Fruit fly (Drosophila melanogaster) whole organism, embryonic: Measurements from ENCODE around the gene Mdr65.
A peak's percentile ranks its signal among the peaks of the same experiment; 100 is the strongest.

Experiments
- Ada2b ChIP-seq: fragments of 200-800 bp; sonication (Bioruptor generic); IDR thresholded peaks from 2 replicates; pipeline ENCODE4 v1.3.6; 2022; ENCODE audit warnings: missing biosample characterization, missing genetic modification characterization
- Adf1 ChIP-seq: fragments of 200-800 bp; sonication (Bioruptor generic); IDR thresholded peaks from 2 replicates; pipeline ENCODE4 v1.3.6; 2022; ENCODE audit warnings: missing biosample characterization, missing genetic modification characterization
- Asciz ChIP-seq: fragments of 200-800 bp; sonication (Bioruptor generic); optimal IDR thresholded peaks from 2 replicates; lab custom pipeline; 2017; ENCODE audit warnings: missing biosample characterization, mild to moderate bottlenecking, missing genetic modification characterization, missing genetic modification reagents
- Awh ChIP-seq: fragments of 200-800 bp; sonication (Bioruptor generic); IDR thresholded peaks from 2 replicates; pipeline ENCODE4, ENCODE4 v1.3.6; 2022; ENCODE audit warnings: missing biosample characterization, missing genetic modification characterization
- CG11456 ChIP-seq: fragments of 200-800 bp; sonication (Bioruptor generic); IDR thresholded peaks from 3 replicates; pipeline ENCODE4 v1.3.6; 2022; ENCODE audit warnings: missing biosample characterization, missing genetic modification characterization
- CG11504 ChIP-seq: fragments of 200-800 bp; sonication (Bioruptor generic); optimal IDR thresholded peaks from 3 replicates; lab custom pipeline; 2019; ENCODE audit warnings: missing biosample characterization, mild to moderate bottlenecking, missing genetic modification characterization, moderate library complexity
- CG14441 ChIP-seq: fragments of 200-800 bp; sonication (Bioruptor generic); IDR thresholded peaks from 2 replicates; pipeline ENCODE4 v1.3.6; 2022; ENCODE audit warnings: missing biosample characterization, missing genetic modification characterization
- CG14965 ChIP-seq: fragments of 200-800 bp; sonication (Bioruptor generic); optimal IDR thresholded peaks from 2 replicates; lab custom pipeline; 2016; ENCODE audit warnings: missing biosample characterization, missing genetic modification characterization, borderline replicate concordance
- CG1603 ChIP-seq: fragments of 200-800 bp; sonication (Bioruptor generic); optimal IDR thresholded peaks from 2 replicates; lab custom pipeline; 2019; ENCODE audit warnings: missing biosample characterization, mild to moderate bottlenecking, missing genetic modification characterization, moderate library complexity
- CG30403 ChIP-seq: fragments of 200-800 bp; sonication (Bioruptor generic); optimal IDR thresholded peaks from 3 replicates; lab custom pipeline; 2016; ENCODE audit warnings: missing biosample characterization, missing genetic modification characterization
- CG4404 ChIP-seq: fragments of 200-800 bp; sonication (Bioruptor generic); IDR thresholded peaks from 2 replicates; pipeline ENCODE4 v1.3.6; 2022; ENCODE audit warnings: missing biosample characterization, missing genetic modification characterization
- CG4707 ChIP-seq: fragments of 200-800 bp; sonication (Bioruptor generic); optimal IDR thresholded peaks from 2 replicates; lab custom pipeline; 2018; ENCODE audit warnings: missing biosample characterization, mild to moderate bottlenecking, missing genetic modification characterization, moderate library complexity
- CG6689 ChIP-seq: fragments of 200-800 bp; sonication (Bioruptor generic); IDR thresholded peaks from 2 replicates; pipeline ENCODE4 v1.3.6; 2022; ENCODE audit warnings: missing biosample characterization, missing genetic modification characterization
- CG7357 ChIP-seq: fragments of 200-800 bp; sonication (Bioruptor generic); IDR thresholded peaks from 3 replicates; pipeline ENCODE4 v1.3.6; 2022; ENCODE audit warnings: missing biosample characterization, missing genetic modification characterization
- CG9932 ChIP-seq: fragments of 200-800 bp; sonication (Bioruptor generic); IDR thresholded peaks from 2 replicates; pipeline ENCODE4 v1.3.6; 2022; ENCODE audit warnings: missing biosample characterization, missing genetic modification characterization
- Chrac-16 ChIP-seq: fragments of 200-800 bp; sonication (Bioruptor generic); optimal IDR thresholded peaks from 3 replicates; lab custom pipeline; 2016; ENCODE audit warnings: missing biosample characterization, missing genetic modification characterization
- Drgx ChIP-seq: fragments of 200-800 bp; sonication (Bioruptor generic); IDR thresholded peaks from 2 replicates; pipeline ENCODE4 v1.3.6; 2022; ENCODE audit warnings: missing biosample characterization, missing genetic modification characterization
- Gug ChIP-seq: fragments of 200-800 bp; sonication (Bioruptor generic); IDR thresholded peaks from 4 replicates; pipeline ENCODE4 v1.3.6; 2022; ENCODE audit warnings: missing biosample characterization, missing genetic modification characterization
- HLH54F ChIP-seq: fragments of 200-800 bp; sonication (Bioruptor generic); optimal IDR thresholded peaks from 3 replicates; lab custom pipeline; 2016; ENCODE audit warnings: missing biosample characterization, missing genetic modification characterization
- Hmr ChIP-seq: fragments of 200-800 bp; sonication (Bioruptor generic); optimal IDR thresholded peaks from 3 replicates; lab custom pipeline; 2017; ENCODE audit warnings: mild to moderate bottlenecking, missing biosample characterization, missing genetic modification reagents, missing genetic modification characterization
- Hr39 ChIP-seq: fragments of >200 bp; optimal IDR thresholded peaks from 2 replicates; lab custom pipeline; 2017
- Hsf ChIP-seq: fragments of 200-800 bp; sonication (Bioruptor generic); optimal IDR thresholded peaks from 3 replicates; lab custom pipeline; 2016; ENCODE audit warnings: missing biosample characterization, missing genetic modification characterization
- Med ChIP-seq: fragments of 200-800 bp; sonication (Bioruptor generic); peaks from one replicate; lab custom pipeline; 2016; ENCODE audit warnings: missing biosample characterization, missing genetic modification characterization, mild to moderate bottlenecking, inconsistent platforms, moderate library complexity
- NC2α ChIP-seq: fragments of 200-800 bp; sonication (Bioruptor generic); optimal IDR thresholded peaks from 2 replicates; lab custom pipeline; 2016; ENCODE audit warnings: missing biosample characterization, missing genetic modification characterization
- Oli ChIP-seq: fragments of 200-800 bp; sonication (Bioruptor generic); optimal IDR thresholded peaks from 2 replicates; lab custom pipeline; 2018; ENCODE audit warnings: missing biosample characterization, mild to moderate bottlenecking, missing genetic modification characterization, moderate library complexity
- Pdp1 ChIP-seq, 2 experiments: fragments of 200-800 bp; sonication (Bioruptor generic); optimal IDR thresholded peaks; 3 replicates each; lab custom pipeline; 2016; ENCODE audit warnings: missing biosample characterization in 2 of 2, missing genetic modification characterization in 2 of 2, mild to moderate bottlenecking in 1 of 2, moderate library complexity in 1 of 2
- Side ChIP-seq: fragments of 200-800 bp; sonication (Bioruptor generic); optimal IDR thresholded peaks from 2 replicates; lab custom pipeline; 2016; ENCODE audit warnings: missing biosample characterization, missing genetic modification characterization
- Usf ChIP-seq: fragments of 200-800 bp; sonication (Bioruptor generic); optimal IDR thresholded peaks from 2 replicates; lab custom pipeline; 2017; ENCODE audit warnings: missing genotype, missing biosample characterization, missing genetic modification characterization
- Xrp1 ChIP-seq: fragments of 200-800 bp; sonication (Bioruptor generic); IDR thresholded peaks from 2 replicates; pipeline ENCODE4 v1.3.6; 2022; ENCODE audit warnings: missing biosample characterization, missing genetic modification characterization
- bsh ChIP-seq, 2 experiments: fragments of 200-800 bp; sonication (Bioruptor generic); optimal IDR thresholded peaks; 2 replicates each; lab custom pipeline; 2017 to 2018; ENCODE audit warnings: mild to moderate bottlenecking in 2 of 2, missing biosample characterization in 2 of 2, missing genetic modification characterization in 2 of 2, moderate library complexity in 1 of 2
- chif ChIP-seq, 2 experiments: fragments of 200-800 bp; sonication (Bioruptor generic); optimal IDR thresholded peaks; 3 replicates each; lab custom pipeline; 2016; ENCODE audit warnings: missing biosample characterization in 2 of 2, missing genetic modification characterization in 2 of 2
- dmrt11E ChIP-seq: fragments of 200-800 bp; sonication (Bioruptor generic); optimal IDR thresholded peaks from 3 replicates; lab custom pipeline; 2018; ENCODE audit warnings: missing biosample characterization, mild to moderate bottlenecking, missing genetic modification characterization, moderate library complexity
- dpn ChIP-seq, 2 experiments: fragments of 200-800 bp; sonication (Bioruptor generic); optimal IDR thresholded peaks; 3 replicates each; lab custom pipeline; 2016; ENCODE audit warnings: missing biosample characterization in 2 of 2, missing genetic modification characterization in 2 of 2
- dysf ChIP-seq: fragments of 200-800 bp; sonication (Bioruptor generic); IDR thresholded peaks from 3 replicates; pipeline ENCODE4 v1.3.6; 2022; ENCODE audit warnings: missing biosample characterization, missing genetic modification characterization
- ems ChIP-seq: fragments of 200-800 bp; sonication (Bioruptor generic); optimal IDR thresholded peaks from 3 replicates; lab custom pipeline; 2016; ENCODE audit warnings: missing biosample characterization, missing genetic modification characterization
- eve ChIP-seq, 2 experiments: fragments of >200 bp; optimal IDR thresholded peaks; 2 replicates each; lab custom pipeline; 2017; ENCODE audit warnings: missing biosample characterization in 2 of 2, missing genetic modification characterization in 2 of 2
- gem ChIP-seq: fragments of 200-800 bp; sonication (Bioruptor generic); optimal IDR thresholded peaks from 2 replicates; lab custom pipeline; 2019; ENCODE audit warnings: missing biosample characterization, mild to moderate bottlenecking, missing genetic modification characterization, moderate library complexity
- hkb ChIP-seq, 2 experiments: fragments of 200-800 bp in 1 of 2; fragments of >200 bp in 1 of 2; sonication (Bioruptor generic) in 1 of 2; IDR thresholded peaks in 1 of 2; optimal IDR thresholded peaks in 1 of 2; 2 replicates each; pipeline versions ENCODE4 v1.3.6 to Lab custom; 2017 to 2022; ENCODE audit warnings: missing biosample characterization in 1 of 2, missing genetic modification characterization in 1 of 2
- lmd ChIP-seq: fragments of 200-800 bp; sonication (Bioruptor generic); IDR thresholded peaks from 2 replicates; pipeline ENCODE4 v1.3.6; 2022; ENCODE audit warnings: missing biosample characterization, missing genetic modification characterization
- nerfin-1 ChIP-seq: fragments of 200-800 bp; sonication (Bioruptor generic); optimal IDR thresholded peaks from 3 replicates; lab custom pipeline; 2019; ENCODE audit warnings: missing biosample characterization, mild to moderate bottlenecking, missing genetic modification characterization, moderate library complexity
- otp ChIP-seq: fragments of 200-800 bp; sonication (Bioruptor generic); IDR thresholded peaks from 3 replicates; pipeline ENCODE4, ENCODE4 v1.3.6; 2022; ENCODE audit warnings: missing biosample characterization, missing genetic modification characterization
- phol ChIP-seq: fragments of 200-800 bp; sonication (Bioruptor generic); optimal IDR thresholded peaks from 3 replicates; lab custom pipeline; 2018; ENCODE audit warnings: missing biosample characterization, mild to moderate bottlenecking, missing genetic modification characterization, moderate library complexity
- pum ChIP-seq: fragments of 200-800 bp; sonication (Bioruptor generic); optimal IDR thresholded peaks from 2 replicates; lab custom pipeline; 2016; ENCODE audit warnings: missing biosample characterization, missing genetic modification characterization
- row ChIP-seq: fragments of 200-800 bp; sonication (Bioruptor generic); IDR thresholded peaks from 3 replicates; pipeline ENCODE4 v1.3.6; 2022; ENCODE audit warnings: missing biosample characterization, missing genetic modification characterization
- sens-2 ChIP-seq: fragments of 200-800 bp; sonication (Bioruptor generic); IDR thresholded peaks from 2 replicates; pipeline ENCODE4 v1.3.6; 2022; ENCODE audit warnings: missing biosample characterization, missing genetic modification characterization
- seq ChIP-seq: fragments of 200-800 bp; sonication (Bioruptor generic); IDR thresholded peaks from 2 replicates; pipeline ENCODE4 v1.3.6; 2022; ENCODE audit warnings: missing biosample characterization, missing genetic modification characterization
- shn ChIP-seq: fragments of 200-800 bp; sonication (Bioruptor generic); optimal IDR thresholded peaks from 3 replicates; lab custom pipeline; 2016; ENCODE audit warnings: missing biosample characterization, missing genetic modification characterization
- trh ChIP-seq: fragments of 200-800 bp; sonication (Bioruptor generic); optimal IDR thresholded peaks from 2 replicates; lab custom pipeline; 2016; ENCODE audit warnings: missing biosample characterization, missing genetic modification characterization
- tup ChIP-seq: fragments of 200-800 bp; sonication (Bioruptor generic); optimal IDR thresholded peaks from 2 replicates; lab custom pipeline; 2016; ENCODE audit warnings: missing biosample characterization, mild to moderate bottlenecking, missing genetic modification characterization, moderate library complexity
- zfh1 ChIP-seq: fragments of 200-800 bp; sonication (Bioruptor generic); IDR thresholded peaks from 3 replicates; pipeline ENCODE4 v1.3.6; 2022; ENCODE audit warnings: missing biosample characterization, missing genetic modification characterization

Gene Mdr65

dm6 chr3L:6220187-6220586, 25.4 kb downstream of the Mdr65 start, which contains the start of gene CG33946 (continued):
- TF ChIP-seq chif (GFP tag; optimal IDR thresholded peaks at IDR 0.05; lab: Kevin White, UChicago) (peak; percentile 20 to 50), dysf (GFP tag; lab: Robert Waterston, UW) (peak; percentile 24; the same call in 1 of the 3 replicates), Asciz (GFP tag; lab: Kevin White, UChicago) (no peak), CG11456 (GFP tag; lab: Robert Waterston, UW) (peak; percentile 61; the same call in 1 of the 3 replicates), Hsf (GFP tag; lab: Kevin White, UChicago) (peak; percentile 25), ems (GFP tag; lab: Kevin White, UChicago) (peak; percentile 47), hkb (optimal IDR thresholded peaks at IDR 0.05; lab: Kevin White, UChicago) (no peak), hkb (GFP tag; IDR thresholded peaks at IDR 0.05; lab: Robert Waterston, UW) (peak; percentile 24; the same call in 1 of the 2 replicates), sens-2 (GFP tag; lab: Robert Waterston, UW) (no peak), CG14965 (GFP tag; lab: Kevin White, UChicago) (no peak), Drgx (peak; percentile 81), phol (tag; lab: Kevin White, UChicago) (peak; percentile 43), lmd (peak; percentile 61), Side (GFP tag; lab: Kevin White, UChicago) (no peak), CG14441 (GFP tag; lab: Robert Waterston, UW) (peak; percentile 57), Adf1 (peak; percentile 16), Oli (tag; lab: Kevin White, UChicago) (peak; percentile 6), CG4404 (peak; percentile 54), dmrt11E (no peak), pum (GFP tag; lab: Kevin White, UChicago) (peak; percentile 6), Xrp1 (GFP tag; lab: Robert Waterston, UW) (peak; percentile 53; the same call in 1 of the 2 replicates), nerfin-1 (tag; lab: Kevin White, UChicago) (no peak), Gug (GFP tag; lab: Robert Waterston, UW) (peak; percentile 24; the same call in 1 of the 4 replicates), Chrac-16 (GFP tag; lab: Kevin White, UChicago) (peak; percentile 34), Usf (GFP tag; lab: Kevin White, UChicago) (peak; percentile 3), CG9932 (GFP tag; lab: Robert Waterston, UW) (0 out of 2 replicates have a peak, but pooled peaks have one; percentile 17), CG4707 (GFP tag; lab: Kevin White, UChicago) (no peak), CG1603 (tag; lab: Kevin White, UChicago) (peak; percentile 27), bsh (GFP tag; optimal IDR thresholded peaks at IDR 0.05; lab: Kevin White, UChicago) (peak in 1 of 2 experiments; percentile 47), CG11504 (tag; lab: Kevin White, UChicago) (peak; percentile 13), row (GFP tag; lab: Robert Waterston, UW) (peak; percentile 53), eve (GFP tag; optimal IDR thresholded peaks at IDR 0.05; lab: Kevin White, UChicago) (peak in 1 of 2 experiments; percentile 15), dpn (GFP tag; optimal IDR thresholded peaks at IDR 0.05; lab: Kevin White, UChicago) (peak in 1 of 2 experiments; percentile 40), HLH54F (peak; percentile 4), Hmr (GFP tag; lab: Kevin White, UChicago) (no peak), zfh1 (GFP tag; lab: Robert Waterston, UW) (peak; percentile 64; the same call in 2 of the 3 replicates), CG30403 (GFP tag; lab: Kevin White, UChicago) (peak; percentile 16), gem (tag; lab: Kevin White, UChicago) (peak; percentile 18), CG7357 (GFP tag; lab: Robert Waterston, UW) (no peak), shn (GFP tag; lab: Kevin White, UChicago) (peak; percentile 25), Pdp1 (GFP tag; optimal IDR thresholded peaks at IDR 0.05; lab: Kevin White, UChicago) (peak in 1 of 2 experiments; percentile 8), Awh (GFP tag; lab: Robert Waterston, UW) (0 out of 2 replicates have a peak, but pooled peaks have one; percentile 8), CG6689 (GFP tag; lab: Robert Waterston, UW) (peak; percentile 59; the same call in 1 of the 2 replicates), otp (GFP tag; lab: Robert Waterston, UW) (0 out of 3 replicates have a peak, but pooled peaks have one; percentile 22), Med (GFP tag; lab: Kevin White, UChicago) (peak; percentile 82), Hr39 (lab: Kevin White, UChicago) (no peak), Ada2b (GFP tag; lab: Robert Waterston, UW) (peak; percentile 53), tup (GFP tag; lab: Kevin White, UChicago) (no peak), NC2α (GFP tag; lab: Kevin White, UChicago) (no peak), trh (GFP tag; lab: Kevin White, UChicago) (peak; percentile 28), seq (0 out of 2 replicates have a peak, but pooled peaks have one; percentile 10)
